Fruit fly (Drosophila melanogaster) whole organism, embryonic: Measurements from ENCODE around the gene Gyc88E.

ENCODE experiments used
- Adf1 ChIP-seq: fragments of 200-800 bp; sonication (Bioruptor generic); IDR thresholded peaks from 2 replicates; pipeline ENCODE4 v1.3.6; 2022; ENCODE audit warnings: missing biosample characterization, missing genetic modification characterization
- Asciz ChIP-seq: fragments of 200-800 bp; sonication (Bioruptor generic); optimal IDR thresholded peaks from 2 replicates; lab custom pipeline; 2017; ENCODE audit warnings: missing biosample characterization, mild to moderate bottlenecking, missing genetic modification characterization, missing genetic modification reagents
- Atf-2 ChIP-seq: fragments of 200-800 bp; sonication (Bioruptor generic); optimal IDR thresholded peaks from 2 replicates; lab custom pipeline; 2016; ENCODE audit warnings: missing biosample characterization, missing genetic modification characterization
- B-H1 ChIP-seq: fragments of 200-800 bp; sonication (Bioruptor generic); IDR thresholded peaks from 3 replicates; pipeline ENCODE4 v1.3.6; 2022; ENCODE audit warnings: missing biosample characterization, missing genetic modification characterization
- B-H2 ChIP-seq: fragments of 200-800 bp; sonication (Bioruptor generic); optimal IDR thresholded peaks from 2 replicates; lab custom pipeline; 2018; ENCODE audit warnings: missing biosample characterization, mild to moderate bottlenecking, missing genetic modification characterization
- CG1024 ChIP-seq: fragments of 200-800 bp; sonication (Bioruptor generic); IDR thresholded peaks from 2 replicates; pipeline ENCODE4 v1.3.6; 2022; ENCODE audit warnings: missing biosample characterization, missing genetic modification characterization
- CG10274 ChIP-seq: fragments of 200-800 bp; sonication (Bioruptor generic); optimal IDR thresholded peaks from 3 replicates; lab custom pipeline; 2017; ENCODE audit warnings: missing biosample characterization, mild to moderate bottlenecking, missing genetic modification characterization
- CG10565 ChIP-seq: fragments of 200-800 bp; sonication (Bioruptor generic); optimal IDR thresholded peaks from 3 replicates; lab custom pipeline; 2016; ENCODE audit warnings: missing biosample characterization, mild to moderate bottlenecking, missing genetic modification characterization
- CG10959 ChIP-seq: fragments of 200-800 bp; sonication (Bioruptor generic); IDR thresholded peaks from 2 replicates; pipeline ENCODE4 v1.3.6; 2022; ENCODE audit warnings: missing biosample characterization, missing genetic modification characterization
- CG11085 ChIP-seq: fragments of 200-800 bp; sonication (Bioruptor generic); IDR thresholded peaks from 2 replicates; pipeline ENCODE4 v1.3.6; 2022; ENCODE audit warnings: missing biosample characterization, missing genetic modification characterization
- CG11398 ChIP-seq: fragments of 200-800 bp; sonication (Bioruptor generic); optimal IDR thresholded peaks from 2 replicates; lab custom pipeline; 2016; ENCODE audit warnings: missing biosample characterization, missing genetic modification characterization
- CG12744 ChIP-seq: fragments of 200-800 bp; sonication (Bioruptor generic); optimal IDR thresholded peaks from 2 replicates; lab custom pipeline; 2016; ENCODE audit warnings: missing biosample characterization, missing genetic modification characterization
- CG13123 ChIP-seq: fragments of 200-800 bp; sonication (Bioruptor generic); optimal IDR thresholded peaks from 2 replicates; lab custom pipeline; 2016; ENCODE audit warnings: missing biosample characterization, missing genetic modification characterization
- CG13424 ChIP-seq: fragments of 200-800 bp; sonication (Bioruptor generic); optimal IDR thresholded peaks from 2 replicates; lab custom pipeline; 2019; ENCODE audit warnings: missing biosample characterization, mild to moderate bottlenecking, missing genetic modification characterization, moderate library complexity
- CG1529 ChIP-seq: fragments of 200-800 bp; sonication (Bioruptor generic); optimal IDR thresholded peaks from 3 replicates; lab custom pipeline; 2018; ENCODE audit warnings: missing biosample characterization, missing genetic modification characterization
- CG17186 ChIP-seq: fragments of 200-800 bp; sonication (Bioruptor generic); optimal IDR thresholded peaks from 3 replicates; lab custom pipeline; 2017; ENCODE audit warnings: missing biosample characterization, missing genetic modification reagents, missing genetic modification characterization
- CG17912 ChIP-seq: fragments of 200-800 bp; sonication (Bioruptor generic); optimal IDR thresholded peaks from 2 replicates; lab custom pipeline; 2018; ENCODE audit warnings: missing biosample characterization, mild to moderate bottlenecking, missing genetic modification characterization
- CG18011 ChIP-seq: fragments of 200-800 bp; sonication (Bioruptor generic); optimal IDR thresholded peaks from 2 replicates; lab custom pipeline; 2017; ENCODE audit warnings: missing biosample characterization, missing genetic modification characterization, mild to moderate bottlenecking, moderate library complexity, missing genotype
- CG30403 ChIP-seq: fragments of 200-800 bp; sonication (Bioruptor generic); optimal IDR thresholded peaks from 3 replicates; lab custom pipeline; 2016; ENCODE audit warnings: missing biosample characterization, missing genetic modification characterization
- CG32772 ChIP-seq: fragments of 200-800 bp; sonication (Bioruptor generic); IDR thresholded peaks from 2 replicates; pipeline ENCODE4 v1.3.6; 2022; ENCODE audit warnings: missing biosample characterization, missing genetic modification characterization
- CG4328 ChIP-seq: fragments of 200-800 bp; sonication (Bioruptor generic); optimal IDR thresholded peaks from 3 replicates; lab custom pipeline; 2017; ENCODE audit warnings: missing biosample characterization, missing genetic modification reagents, missing genetic modification characterization
- CG4617 ChIP-seq: fragments of 200-800 bp; sonication (Bioruptor generic); optimal IDR thresholded peaks from 3 replicates; lab custom pipeline; 2016; ENCODE audit warnings: missing biosample characterization, missing genetic modification characterization, borderline replicate concordance
- CG6854 ChIP-seq: fragments of 200-800 bp; sonication (Bioruptor generic); optimal IDR thresholded peaks from 3 replicates; lab custom pipeline; 2017; ENCODE audit warnings: missing biosample characterization, mild to moderate bottlenecking, missing genetic modification characterization
- Fer3 ChIP-seq: fragments of 200-800 bp; sonication (Bioruptor generic); optimal IDR thresholded peaks from 2 replicates; lab custom pipeline; 2018; ENCODE audit warnings: missing biosample characterization, mild to moderate bottlenecking, missing genetic modification characterization, moderate library complexity
- NFAT ChIP-seq: fragments of 200-800 bp; sonication (Bioruptor generic); IDR thresholded peaks from 2 replicates; pipeline ENCODE4 v1.3.6; 2022; ENCODE audit warnings: missing biosample characterization, missing genetic modification characterization
- Opbp ChIP-seq: fragments of 200-800 bp; sonication (Bioruptor generic); IDR thresholded peaks from 3 replicates; pipeline ENCODE4 v1.3.6; 2022; ENCODE audit warnings: missing biosample characterization, missing genetic modification characterization; ENCODE audit not compliant: partially characterized antibody
- Pdp1 ChIP-seq, 2 experiments: fragments of 200-800 bp; sonication (Bioruptor generic); optimal IDR thresholded peaks; 3 replicates each; lab custom pipeline; 2016; ENCODE audit warnings: missing biosample characterization in 2 of 2, missing genetic modification characterization in 2 of 2, mild to moderate bottlenecking in 1 of 2, moderate library complexity in 1 of 2
- Rx ChIP-seq: fragments of 200-800 bp; sonication (Bioruptor generic); IDR thresholded peaks from 2 replicates; pipeline ENCODE4 v1.3.6; 2022; ENCODE audit warnings: missing biosample characterization, missing genetic modification characterization
- Scr ChIP-seq: fragments of 200-800 bp; sonication (Bioruptor generic); IDR thresholded peaks from 2 replicates; pipeline ENCODE4 v1.3.6; 2022; ENCODE audit warnings: missing biosample characterization, missing genetic modification characterization; ENCODE audit not compliant: partially characterized antibody
- Sox102F ChIP-seq: fragments of 200-800 bp; sonication (Bioruptor generic); optimal IDR thresholded peaks from 2 replicates; lab custom pipeline; 2018; ENCODE audit warnings: missing biosample characterization, mild to moderate bottlenecking, missing genetic modification characterization, moderate library complexity
- abd-A ChIP-seq: fragments of 200-800 bp; sonication (Bioruptor generic); optimal IDR thresholded peaks from 3 replicates; lab custom pipeline; 2019; ENCODE audit warnings: missing biosample characterization, mild to moderate bottlenecking, missing genetic modification characterization, moderate library complexity
- bbx ChIP-seq: fragments of 200-800 bp; sonication (Bioruptor generic); IDR thresholded peaks from 2 replicates; pipeline ENCODE4 v1.3.6; 2022; ENCODE audit warnings: missing biosample characterization, missing genetic modification characterization; ENCODE audit not compliant: partially characterized antibody
- chinmo ChIP-seq: fragments of 200-800 bp; sonication (Bioruptor generic); IDR thresholded peaks from 4 replicates; pipeline ENCODE4 v1.3.6; 2022; ENCODE audit warnings: missing biosample characterization, missing genetic modification characterization; ENCODE audit not compliant: partially characterized antibody
- chm ChIP-seq: fragments of 200-800 bp; sonication (Bioruptor generic); IDR thresholded peaks from 2 replicates; pipeline ENCODE4 v1.3.6; 2022; ENCODE audit warnings: missing biosample characterization, missing genetic modification characterization
- ci ChIP-seq: fragments of 200-800 bp; sonication (Bioruptor generic); IDR thresholded peaks from 3 replicates; pipeline ENCODE4 v1.3.6; 2022; ENCODE audit warnings: missing biosample characterization, missing genetic modification characterization
- corto ChIP-seq: fragments of 200-800 bp; sonication (Bioruptor generic); optimal IDR thresholded peaks from 2 replicates; lab custom pipeline; 2016; ENCODE audit warnings: missing biosample characterization, mild to moderate bottlenecking, missing genetic modification characterization, moderate library complexity
- cwo ChIP-seq: fragments of 200-800 bp; sonication (Bioruptor generic); optimal IDR thresholded peaks from 3 replicates; lab custom pipeline; 2017; ENCODE audit warnings: missing biosample characterization, missing genetic modification characterization, mild to moderate bottlenecking, moderate library complexity, missing genetic modification reagents
- eve ChIP-seq, 2 experiments: fragments of >200 bp; optimal IDR thresholded peaks; 2 replicates each; lab custom pipeline; 2017; ENCODE audit warnings: missing biosample characterization in 2 of 2, missing genetic modification characterization in 2 of 2
- fd3F ChIP-seq: fragments of 200-800 bp; sonication (Bioruptor generic); optimal IDR thresholded peaks from 2 replicates; lab custom pipeline; 2018; ENCODE audit warnings: missing biosample characterization, mild to moderate bottlenecking, missing genetic modification characterization, moderate library complexity
- fu2 ChIP-seq: fragments of 200-800 bp; sonication (Bioruptor generic); optimal IDR thresholded peaks from 2 replicates; lab custom pipeline; 2016; ENCODE audit warnings: missing biosample characterization, missing genetic modification characterization
- ind ChIP-seq: fragments of 200-800 bp; sonication (Bioruptor generic); optimal IDR thresholded peaks from 3 replicates; lab custom pipeline; 2016; ENCODE audit warnings: missing biosample characterization, missing genetic modification characterization
- kah ChIP-seq: fragments of 200-800 bp; sonication (Bioruptor generic); optimal IDR thresholded peaks from 2 replicates; lab custom pipeline; 2018; ENCODE audit warnings: missing biosample characterization, mild to moderate bottlenecking, missing genetic modification characterization
- psq ChIP-seq: fragments of 200-800 bp; sonication (Bioruptor generic); optimal IDR thresholded peaks from 2 replicates; lab custom pipeline; 2017; ENCODE audit warnings: missing biosample characterization, missing genetic modification characterization
- sc ChIP-seq, 3 experiments: fragments of >200 bp in 2 of 3; fragments of 200-800 bp in 1 of 3; sonication (Bioruptor generic) in 1 of 3; optimal IDR thresholded peaks; 2 replicates in 2 of 3; 3 replicates in 1 of 3; lab custom pipeline; 2017; ENCODE audit warnings: mild to moderate bottlenecking in 1 of 3, missing biosample characterization in 1 of 3, missing genetic modification characterization in 1 of 3, missing genetic modification reagents in 1 of 3
- vnd ChIP-seq: fragments of 200-800 bp; sonication (Bioruptor generic); IDR thresholded peaks from 3 replicates; pipeline ENCODE4 v1.3.6; 2022; ENCODE audit warnings: missing biosample characterization, missing genetic modification characterization; ENCODE audit not compliant: partially characterized antibody
- vvl ChIP-seq: fragments of 200-800 bp; sonication (Bioruptor generic); IDR thresholded peaks from 2 replicates; pipeline ENCODE4 v1.3.6; 2022; ENCODE audit warnings: missing biosample characterization, missing genetic modification characterization
- wdn ChIP-seq: fragments of 200-800 bp; sonication (Bioruptor generic); IDR thresholded peaks from 2 replicates; pipeline ENCODE4 v1.3.6; 2022; ENCODE audit warnings: missing biosample characterization, missing genetic modification characterization
- zf30C ChIP-seq: fragments of 200-800 bp; sonication (Bioruptor generic); optimal IDR thresholded peaks from 3 replicates; lab custom pipeline; 2018; ENCODE audit warnings: missing biosample characterization, mild to moderate bottlenecking, missing genetic modification characterization

The Gyc88E gene

DNA sequence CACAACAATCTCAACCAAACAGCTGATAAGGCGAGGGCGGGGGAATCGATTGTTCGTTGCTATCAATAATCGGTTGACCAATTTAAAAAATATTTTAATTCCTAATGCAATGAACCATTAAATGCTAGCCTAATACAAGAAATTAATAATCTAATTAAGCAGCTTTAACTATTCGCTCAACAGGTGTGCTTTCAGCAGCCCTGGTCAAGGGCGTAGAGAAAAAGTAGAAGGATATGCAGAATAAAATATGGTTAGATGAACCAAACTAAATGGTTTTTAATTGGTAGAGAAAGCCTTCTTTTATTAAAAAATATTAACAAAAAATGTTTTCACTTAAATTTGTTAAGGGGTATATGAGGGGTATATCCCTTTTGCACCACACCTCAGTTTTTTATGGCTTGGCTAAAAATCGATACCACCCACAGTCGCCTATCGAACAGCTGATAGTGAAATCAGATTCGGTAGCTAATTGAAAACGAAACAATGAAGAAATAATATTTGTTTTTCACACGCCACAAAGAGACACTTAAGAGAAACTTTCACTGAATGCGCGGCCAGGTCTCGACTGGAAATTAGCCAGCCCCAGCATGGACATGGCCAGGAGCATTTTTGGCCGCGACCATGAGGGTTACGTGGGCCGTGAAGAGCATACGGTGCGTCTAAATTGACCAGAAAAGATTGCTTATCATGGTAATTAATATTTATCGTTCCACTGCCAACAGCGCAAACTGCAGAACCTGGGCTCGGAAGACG is 68.8 kb downstream of the Gyc88E start, which contains the start of the genes SIDL and CG12241 (continued):
- TF ChIP-seq Adf1 (GFP tag; lab: Robert Waterston, UW): peak; percentile 23; the same call in 1 of the 2 replicates
- peak; percentile 41 for TF ChIP-seq CG10274 (GFP tag; lab: Kevin White, UChicago)
- TF ChIP-seq CG1024 (GFP tag; lab: Robert Waterston, UW): peak; percentile 87
- peak; percentile 93 for TF ChIP-seq Rx (GFP tag; lab: Robert Waterston, UW)
- TF ChIP-seq ci: no peak
- no peak for TF ChIP-seq CG4328 (GFP tag; lab: Kevin White, UChicago)
- peak; percentile 88 for TF ChIP-seq ind (GFP tag; lab: Kevin White, UChicago)
- TF ChIP-seq Scr (GFP tag; lab: Robert Waterston, UW): peak; percentile 42
- TF ChIP-seq Pdp1 (GFP tag; optimal IDR thresholded peaks at IDR 0.05; lab: Kevin White, UChicago): peak; percentile 81 to 90
- peak; percentile 63 for TF ChIP-seq CG10959 (GFP tag; lab: Robert Waterston, UW)
- TF ChIP-seq Fer3 (tag; lab: Kevin White, UChicago): peak; percentile 86
- TF ChIP-seq CG4617 (GFP tag; lab: Kevin White, UChicago): peak; percentile 18
- no peak for TF ChIP-seq corto (GFP tag; lab: Kevin White, UChicago)
- no peak for TF ChIP-seq CG11398 (GFP tag; lab: Kevin White, UChicago)
- TF ChIP-seq CG17186 (GFP tag; lab: Kevin White, UChicago): no peak
- TF ChIP-seq fd3F (GFP tag; lab: Kevin White, UChicago): peak; percentile 46
- no peak for TF ChIP-seq CG1529 (GFP tag; lab: Kevin White, UChicago)
- TF ChIP-seq CG11085 (GFP tag; lab: Robert Waterston, UW): peak; percentile 89
- TF ChIP-seq CG17912 (GFP tag; lab: Kevin White, UChicago): no peak
- TF ChIP-seq Opbp (GFP tag; lab: Robert Waterston, UW): peak; percentile 34; the same call in 1 of the 3 replicates
- TF ChIP-seq NFAT (GFP tag; lab: Robert Waterston, UW): peak; percentile 92
- TF ChIP-seq chm: peak; percentile 92
- TF ChIP-seq CG13424 (tag; lab: Kevin White, UChicago): peak; percentile 51
- TF ChIP-seq Asciz: no peak
- peak; percentile 70 for TF ChIP-seq wdn (GFP tag; lab: Robert Waterston, UW)
- TF ChIP-seq CG12744 (GFP tag; lab: Kevin White, UChicago): peak; percentile 11
- peak; percentile 19 for TF ChIP-seq fu2 (GFP tag; lab: Kevin White, UChicago)
- TF ChIP-seq Atf-2: no peak
- TF ChIP-seq CG18011: peak; percentile 50
- no peak for TF ChIP-seq eve (GFP tag; optimal IDR thresholded peaks at IDR 0.05; lab: Kevin White, UChicago)
- peak; percentile 93 for TF ChIP-seq B-H1 (GFP tag; lab: Robert Waterston, UW)
- peak; percentile 92 for TF ChIP-seq CG32772
- TF ChIP-seq psq: peak; percentile 13
- TF ChIP-seq CG10565: peak; percentile 16
- peak; percentile 32 for TF ChIP-seq B-H2 (GFP tag; lab: Kevin White, UChicago)
- peak; percentile 85 for TF ChIP-seq CG30403 (GFP tag; lab: Kevin White, UChicago)
- TF ChIP-seq kah (GFP tag; lab: Kevin White, UChicago): peak; percentile 77
- no peak for TF ChIP-seq Sox102F (GFP tag; lab: Kevin White, UChicago)
- no peak for TF ChIP-seq bbx (GFP tag; lab: Robert Waterston, UW)
- TF ChIP-seq chinmo (GFP tag; lab: Robert Waterston, UW): no peak
- TF ChIP-seq vvl (GFP tag; lab: Robert Waterston, UW): peak; percentile 96
- TF ChIP-seq vnd: no peak
- TF ChIP-seq CG13123: peak; percentile 18
- TF ChIP-seq cwo (GFP tag; lab: Kevin White, UChicago): peak; percentile 78
- no peak for TF ChIP-seq sc (optimal IDR thresholded peaks at IDR 0.05; lab: Kevin White, UChicago)
- no peak for TF ChIP-seq sc (GFP tag; optimal IDR thresholded peaks at IDR 0.05; lab: Kevin White, UChicago)
- peak; percentile 78 for TF ChIP-seq CG6854 (GFP tag; lab: Kevin White, UChicago)
- TF ChIP-seq abd-A (tag; lab: Kevin White, UChicago): no peak
- no peak for TF ChIP-seq zf30C
